Worm (Caenorhabditis elegans): ENCODE results near the gene snr-5.

Gene snr-5

DNA sequence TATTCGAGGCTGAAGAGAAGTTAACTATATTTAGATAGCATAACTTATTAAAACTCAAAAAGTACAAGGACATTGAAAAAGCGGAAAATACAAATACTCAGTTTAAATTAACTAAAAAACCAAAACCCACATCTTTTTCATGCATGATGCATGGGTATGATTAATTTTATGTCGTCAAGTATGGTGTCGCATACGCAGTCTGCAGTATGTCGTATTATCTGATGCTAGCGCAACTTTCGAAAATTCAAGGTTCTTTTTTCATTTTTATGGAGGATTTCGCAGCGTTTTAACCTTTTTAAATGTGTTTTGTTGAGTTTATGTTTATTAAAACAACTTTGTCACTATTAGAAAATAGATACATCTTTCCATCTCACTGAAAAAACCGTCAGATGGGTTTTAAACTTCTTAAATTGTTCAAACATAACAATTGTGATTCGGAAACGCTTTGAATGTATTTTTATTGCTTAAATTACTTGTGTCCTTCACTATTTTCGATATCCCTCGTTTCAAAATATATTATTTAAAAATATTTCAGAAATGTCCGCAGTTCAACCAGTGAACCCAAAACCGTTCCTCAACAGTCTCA, at the start of gene snr-5:
Gene snr-5 (plus strand): TSS at position 536 of the 586 bp plus-strand sequence.
- peak; percentile 32 to 64 (median 47) for TF ChIP-seq dpl-1 (GFP tag; optimal IDR thresholded peaks at IDR 0.05)
- TF ChIP-seq fkh-4 (tag; optimal IDR thresholded peaks at IDR 0.05; ENCODE audit: borderline replicate concordance): no peak
- TF ChIP-seq snu-23 (GFP tag; optimal IDR thresholded peaks at IDR 0.05): peak; percentile 39
- TF ChIP-seq rnt-1 (tag; optimal IDR thresholded peaks at IDR 0.05): peak; percentile 14
- peak; percentile 81 for TF ChIP-seq F16B12.6 (tag; optimal IDR thresholded peaks at IDR 0.05)
- no peak for TF ChIP-seq nhr-19 (GFP tag; conservative IDR thresholded peaks at IDR 0.05)
- TF ChIP-seq lsy-2 (tag; optimal IDR thresholded peaks at IDR 0.05): peak; percentile 19 to 65
- peak; percentile 35 for TF ChIP-seq blmp-1 (tag; optimal IDR thresholded peaks at IDR 0.05)
- TF ChIP-seq ceh-82 (tag; optimal IDR thresholded peaks at IDR 0.05): peak in 1 of 3 experiments; percentile 11
- no peak for TF ChIP-seq nhr-237 (tag; optimal IDR thresholded peaks at IDR 0.05)
- peak; percentile 9 for TF ChIP-seq nhr-71 (tag; optimal IDR thresholded peaks at IDR 0.05)
- peak; percentile 35 to 57 for TF ChIP-seq efl-1 (optimal IDR thresholded peaks at IDR 0.05)
- peak; percentile 65 to 94 for TF ChIP-seq efl-1 (GFP tag; optimal IDR thresholded peaks at IDR 0.05 in 1 of 2)
- TF ChIP-seq lin-35 (GFP tag; optimal IDR thresholded peaks at IDR 0.05): peak; percentile 55 to 60
- no peak for TF ChIP-seq sptf-1 (tag; optimal IDR thresholded peaks at IDR 0.05)
- no peak for TF ChIP-seq mef-2 (tag; optimal IDR thresholded peaks at IDR 0.05)

DNA sequence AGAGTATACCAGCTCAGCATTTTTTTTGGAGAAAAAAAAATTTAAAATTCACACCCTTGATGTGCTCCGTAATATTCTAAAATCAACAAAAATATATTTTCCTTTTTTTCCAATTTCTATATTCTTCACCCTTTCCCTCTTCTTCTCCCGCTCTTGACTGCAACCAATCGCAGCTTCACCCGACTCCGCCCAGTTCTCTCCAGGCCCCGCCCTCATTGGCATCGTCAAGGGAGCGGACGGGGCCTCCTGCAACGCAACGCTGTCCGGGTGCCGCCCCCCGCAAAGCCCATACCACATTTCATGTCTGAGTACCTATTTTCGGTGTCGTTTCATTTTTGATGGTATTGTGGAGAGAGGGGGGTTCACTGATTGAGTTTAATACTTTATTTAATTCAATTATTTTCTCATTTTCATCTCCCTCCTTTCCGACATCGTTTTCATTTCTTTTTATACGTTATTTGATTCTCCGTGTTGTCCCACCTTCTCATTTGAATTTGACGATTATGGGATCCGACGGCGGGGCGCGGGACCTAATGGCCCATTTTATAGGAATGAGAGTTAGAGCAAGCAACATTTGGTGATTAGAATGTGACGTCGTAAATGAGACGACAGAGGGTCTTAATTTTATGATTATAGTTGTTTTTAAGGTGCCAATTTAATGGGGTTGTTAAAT, 49.5 kb upstream of the snr-5 start:
- no peak for TF ChIP-seq lin-13 (GFP tag; optimal IDR thresholded peaks at IDR 0.05)
- peak; percentile 30 for TF ChIP-seq rnt-1 (tag; optimal IDR thresholded peaks at IDR 0.05)
- TF ChIP-seq unc-130 (tag; optimal IDR thresholded peaks at IDR 0.05): no peak
- peak; percentile 56 for TF ChIP-seq nhr-85 (tag)
- TF ChIP-seq lin-14 (GFP tag; optimal IDR thresholded peaks at IDR 0.05): peak; percentile 25
- TF ChIP-seq tbx-2 (tag; optimal IDR thresholded peaks at IDR 0.05): no peak

DNA sequence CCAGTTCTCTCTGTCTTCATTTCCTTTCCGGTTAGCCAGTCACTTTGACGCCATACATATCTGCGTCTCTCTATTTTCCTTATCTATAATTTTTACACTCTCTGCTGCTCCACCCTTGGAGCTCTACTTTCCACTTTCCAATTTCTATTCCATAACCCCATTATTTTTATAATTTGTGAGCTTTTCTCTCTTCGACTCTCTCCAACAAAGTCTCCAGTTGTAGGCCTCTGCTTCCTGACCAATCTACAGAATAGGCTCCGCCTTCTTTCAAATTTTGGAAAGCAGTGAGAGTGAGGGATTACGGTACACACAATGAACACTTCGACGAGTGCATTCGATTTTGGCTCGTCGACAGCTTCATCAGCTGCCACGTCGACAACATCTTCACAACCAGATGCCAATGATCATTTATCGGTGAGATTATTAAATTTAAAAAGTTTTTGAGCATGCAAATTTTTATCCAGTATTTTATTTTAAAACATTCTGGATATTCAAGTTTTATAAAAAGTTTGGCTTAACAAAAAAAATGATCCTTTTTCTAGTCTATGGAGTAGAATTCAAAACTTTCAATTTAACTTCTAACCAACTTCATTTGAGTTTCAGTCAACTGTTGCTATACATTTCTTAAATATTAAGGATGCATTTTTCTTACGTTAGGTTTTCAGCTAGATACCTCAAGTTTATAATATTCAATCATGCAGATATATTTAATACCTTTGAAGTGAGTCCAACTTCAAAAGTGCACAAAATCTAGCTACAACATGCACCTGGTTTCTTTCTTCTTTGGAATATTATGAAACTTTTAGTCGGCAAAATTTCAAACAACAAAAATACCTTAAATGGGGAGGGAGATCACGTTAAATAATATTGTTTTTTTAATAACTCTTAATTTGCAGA, 47.5 kb upstream of the snr-5 start, which contains the start of gene egl-5:
Gene egl-5 (plus strand): TSS at position 216 of the 897 bp plus-strand sequence.
- TF ChIP-seq nhr-85 (tag): peak; percentile 31
- no peak for TF ChIP-seq hpl-2 (GFP tag; optimal IDR thresholded peaks at IDR 0.05)
- no peak for TF ChIP-seq C34B4.2 (tag; optimal IDR thresholded peaks at IDR 0.05)
- TF ChIP-seq sox-4 (tag; optimal IDR thresholded peaks at IDR 0.05): no peak
- TF ChIP-seq snpc-4 (tag; optimal IDR thresholded peaks at IDR 0.05): no peak
- TF ChIP-seq lsy-2 (tag; optimal IDR thresholded peaks at IDR 0.05): peak in 1 of 2 experiments; percentile 20
- TF ChIP-seq dpl-1 (GFP tag; optimal IDR thresholded peaks at IDR 0.05): peak in 1 of 3 experiments; percentile 99

DNA sequence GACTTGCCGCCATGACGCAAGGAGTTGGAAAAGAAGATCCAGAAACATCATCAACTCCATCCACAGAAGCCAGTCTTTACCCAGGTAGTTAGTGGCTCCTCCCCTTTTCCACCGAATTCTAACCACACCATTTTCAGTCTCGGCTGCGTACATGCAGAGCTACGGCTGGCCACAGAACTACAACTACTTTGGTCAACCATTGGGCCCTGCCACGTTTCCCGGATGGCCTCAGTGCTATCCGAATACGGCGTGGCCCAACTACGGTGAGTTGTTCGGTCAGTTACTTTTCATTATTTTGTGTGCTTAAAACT, 46.9 kb upstream of the snr-5 start:
- TF ChIP-seq mdl-1 (tag; optimal IDR thresholded peaks at IDR 0.05): no peak
- TF ChIP-seq mep-1 (tag; optimal IDR thresholded peaks at IDR 0.05): no peak
- TF ChIP-seq ceh-63 (GFP tag; optimal IDR thresholded peaks at IDR 0.05): no peak
- no peak for TF ChIP-seq hlh-4 (tag; optimal IDR thresholded peaks at IDR 0.05)
- no peak for TF ChIP-seq C16A3.4 (tag; optimal IDR thresholded peaks at IDR 0.05)
- TF ChIP-seq fkh-4 (tag; optimal IDR thresholded peaks at IDR 0.05; ENCODE audit: borderline replicate concordance): no peak
- TF ChIP-seq alr-1 (tag; optimal IDR thresholded peaks at IDR 0.05; ENCODE audit: borderline replicate concordance): no peak
- no peak for TF ChIP-seq snpc-4 (tag; optimal IDR thresholded peaks at IDR 0.05)
- no peak for TF ChIP-seq pax-3 (tag; optimal IDR thresholded peaks at IDR 0.05)
- TF ChIP-seq hlh-17 (GFP tag; optimal IDR thresholded peaks at IDR 0.05; ENCODE audit: borderline replicate concordance): no peak
- TF ChIP-seq grh-1 (GFP tag; IDR thresholded peaks at IDR 0.05): no peak
- no peak for TF ChIP-seq nhr-237 (tag; optimal IDR thresholded peaks at IDR 0.05)
- no peak for TF ChIP-seq zip-4 (GFP tag; optimal IDR thresholded peaks at IDR 0.05)
- TF ChIP-seq unc-62 (GFP tag; optimal IDR thresholded peaks at IDR 0.05): no peak
- TF ChIP-seq lin-39 (tag; optimal IDR thresholded peaks at IDR 0.05): no peak
- no peak for TF ChIP-seq nhr-12 (tag; optimal IDR thresholded peaks at IDR 0.05)
- no peak for TF ChIP-seq nhr-84 (tag; optimal IDR thresholded peaks at IDR 0.05)
- no peak for TF ChIP-seq ceh-82 (tag; optimal IDR thresholded peaks at IDR 0.05)

Data from whole organism, L1 larva.